Fruit fly (Drosophila melanogaster): ENCODE results near the gene CG15385.

CG15385 gene

DNA sequence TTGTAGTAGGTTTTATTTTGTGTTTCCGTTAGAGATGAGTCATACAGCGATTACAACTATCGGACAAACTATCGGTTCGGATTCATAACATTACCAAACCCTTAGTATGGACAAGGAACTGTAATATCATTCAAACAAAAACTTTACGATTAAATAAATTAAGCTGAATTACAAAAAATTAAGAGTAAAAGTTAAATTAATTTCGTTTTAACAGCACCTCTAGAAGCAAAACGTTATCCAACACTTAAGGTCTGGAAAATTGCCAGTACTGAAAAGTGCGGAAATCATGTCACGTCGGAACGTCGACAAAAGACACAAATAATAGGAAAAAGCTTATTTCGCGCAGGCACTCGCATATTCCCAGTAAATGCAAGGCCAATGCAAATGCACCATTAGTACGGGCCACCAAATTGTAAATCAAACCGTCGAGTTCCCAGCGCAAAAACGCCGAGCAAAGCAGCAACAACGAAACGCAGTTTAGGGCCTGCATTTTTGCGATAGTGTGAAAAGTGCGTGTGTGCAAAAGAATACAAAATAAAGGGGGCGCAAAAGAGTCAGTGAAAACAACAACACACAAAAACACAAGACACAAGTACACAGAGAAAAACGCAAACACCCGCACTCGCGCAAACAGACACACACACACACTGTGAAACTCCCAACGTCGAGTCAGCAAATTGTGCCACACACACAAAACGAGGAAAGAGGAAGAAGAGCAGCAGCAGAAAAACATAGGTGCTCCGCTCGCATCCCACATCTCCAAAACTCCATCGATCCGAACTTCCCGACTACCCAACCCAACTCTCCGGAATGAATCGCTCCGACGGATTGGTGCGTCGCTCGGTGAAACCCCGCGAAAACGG, 14.1 kb upstream of the CG15385 start, which contains the start of the genes CG15387 and sau (continued):
- TF ChIP-seq odd (GFP tag; optimal IDR thresholded peaks at IDR 0.05) (peak; percentile 71), CG1603 (tag; optimal IDR thresholded peaks at IDR 0.05) (peak; percentile 84), ro (GFP tag; IDR thresholded peaks at IDR 0.05) (peak; percentile 47; the same call in 1 of the 2 replicates), amos (GFP tag; IDR thresholded peaks at IDR 0.05; ENCODE audit: partially characterized antibody) (peak; percentile 85), sd (tag; optimal IDR thresholded peaks at IDR 0.05) (peak; percentile 68), otp (GFP tag; IDR thresholded peaks at IDR 0.05) (peak; percentile 78), CG11723 (GFP tag; optimal IDR thresholded peaks at IDR 0.05) (peak; percentile 73), Lim3 (GFP tag; IDR thresholded peaks at IDR 0.05) (no peak), pum (GFP tag; optimal IDR thresholded peaks at IDR 0.05) (peak; percentile 93), CG3995 (GFP tag; optimal IDR thresholded peaks at IDR 0.05) (peak; percentile 80), sr (GFP tag; IDR thresholded peaks at IDR 0.05) (no peak), tin (GFP tag; optimal IDR thresholded peaks at IDR 0.05) (peak; percentile 90), CG13424 (tag; optimal IDR thresholded peaks at IDR 0.05) (peak; percentile 90), corto (GFP tag; optimal IDR thresholded peaks at IDR 0.05) (peak; percentile 82), pita (GFP tag; optimal IDR thresholded peaks at IDR 0.05) (no peak), CG7271 (tag; optimal IDR thresholded peaks at IDR 0.05) (peak; percentile 19), CG7372 (GFP tag; IDR thresholded peaks at IDR 0.05) (peak; percentile 83), CG10959 (GFP tag; IDR thresholded peaks at IDR 0.05) (peak; percentile 65), CG9609 (GFP tag; optimal IDR thresholded peaks at IDR 0.05) (peak; percentile 91), CG10267 (tag; optimal IDR thresholded peaks at IDR 0.05) (peak; percentile 99), CG11247 (GFP tag; IDR thresholded peaks at IDR 0.05) (peak; percentile 78), nerfin-2 (GFP tag; IDR thresholded peaks at IDR 0.05; ENCODE audit: partially characterized antibody) (peak; percentile 85), zf30C (GFP tag; optimal IDR thresholded peaks at IDR 0.05) (peak; percentile 65), CG7556 (GFP tag; optimal IDR thresholded peaks at IDR 0.05) (peak; percentile 83), Oaz (GFP tag; IDR thresholded peaks at IDR 0.05) (peak; percentile 55), CG7987 (GFP tag; optimal IDR thresholded peaks at IDR 0.05) (peak; percentile 63), D (optimal IDR thresholded peaks at IDR 0.05) (no peak), D (GFP tag; optimal IDR thresholded peaks at IDR 0.05) (peak; percentile 67), cwo (GFP tag; optimal IDR thresholded peaks at IDR 0.05) (peak; percentile 65), CG6813 (GFP tag; optimal IDR thresholded peaks at IDR 0.05) (peak; percentile 58), Meics (GFP tag; optimal IDR thresholded peaks at IDR 0.05) (peak; percentile 86), Dip2 (GFP tag; IDR thresholded peaks at IDR 0.05) (no peak), row (GFP tag; IDR thresholded peaks at IDR 0.05) (peak; percentile 94), sens (GFP tag) (peak; percentile 99), CG8089 (GFP tag; optimal IDR thresholded peaks at IDR 0.05) (peak; percentile 83), CG14667 (GFP tag; IDR thresholded peaks at IDR 0.05) (peak; percentile 65), abd-A (tag; optimal IDR thresholded peaks at IDR 0.05) (no peak), ems (GFP tag; optimal IDR thresholded peaks at IDR 0.05) (peak; percentile 87), esg (GFP tag; conservative IDR thresholded peaks at IDR 0.05) (peak; percentile 71), CG2712 (tag; optimal IDR thresholded peaks at IDR 0.05) (peak; percentile 89), sob (GFP tag; IDR thresholded peaks at IDR 0.05) (peak; percentile 93), Hr3 (GFP tag; optimal IDR thresholded peaks at IDR 0.05) (peak; percentile 85), MTF-1 (GFP tag; optimal IDR thresholded peaks at IDR 0.05; ENCODE audit: borderline replicate concordance) (no peak), Xbp1 (GFP tag; optimal IDR thresholded peaks at IDR 0.05) (peak; percentile 91), CG18599 (GFP tag; optimal IDR thresholded peaks at IDR 0.05) (peak; percentile 90), fd96Cb (tag; optimal IDR thresholded peaks at IDR 0.05) (peak; percentile 76), CG14860 (GFP tag; IDR thresholded peaks at IDR 0.05; ENCODE audit: partially characterized antibody) (peak; percentile 89), H15 (GFP tag; IDR thresholded peaks at IDR 0.05) (peak; percentile 76; the same call in 2 of the 3 replicates), Med (GFP tag) (peak; percentile 99)
